Worm (Caenorhabditis elegans): Measurements from ENCODE around the gene T15B7.15.
A peak's percentile ranks its signal among the peaks of the same experiment; 100 is the strongest.

ce11 chrV:6879490-6879889 lies 41.0 kb upstream of the T15B7.15 start:
- TF ChIP-seq rnt-1 (tag; optimal IDR thresholded peaks at IDR 0.05) (peak; percentile 65), dpl-1 (GFP tag; optimal IDR thresholded peaks at IDR 0.05) (peak in 2 of 3 experiments; percentile 7 to 49), lin-13 (GFP tag; optimal IDR thresholded peaks at IDR 0.05) (peak; percentile 21), fos-1 (tag; optimal IDR thresholded peaks at IDR 0.05) (peak; percentile 45), aha-1 (tag; optimal IDR thresholded peaks at IDR 0.05) (no peak), sptf-1 (tag; optimal IDR thresholded peaks at IDR 0.05) (no peak), lin-39 (tag; optimal IDR thresholded peaks at IDR 0.05) (no peak), fkh-8 (tag; optimal IDR thresholded peaks at IDR 0.05) (peak; percentile 78), aly-2 (tag; optimal IDR thresholded peaks at IDR 0.05) (peak; percentile 63), mep-1 (tag; optimal IDR thresholded peaks at IDR 0.05) (peak; percentile 63), nhr-237 (tag; optimal IDR thresholded peaks at IDR 0.05) (peak; percentile 34), ama-1 (optimal IDR thresholded peaks at IDR 0.05) (no peak), nhr-76 (tag; optimal IDR thresholded peaks at IDR 0.05) (no peak)

Measured in whole organism, L1 larva.